5 fruit fly cellular contexts compared by ENCODE assay signal in the genomic region with DNA sequence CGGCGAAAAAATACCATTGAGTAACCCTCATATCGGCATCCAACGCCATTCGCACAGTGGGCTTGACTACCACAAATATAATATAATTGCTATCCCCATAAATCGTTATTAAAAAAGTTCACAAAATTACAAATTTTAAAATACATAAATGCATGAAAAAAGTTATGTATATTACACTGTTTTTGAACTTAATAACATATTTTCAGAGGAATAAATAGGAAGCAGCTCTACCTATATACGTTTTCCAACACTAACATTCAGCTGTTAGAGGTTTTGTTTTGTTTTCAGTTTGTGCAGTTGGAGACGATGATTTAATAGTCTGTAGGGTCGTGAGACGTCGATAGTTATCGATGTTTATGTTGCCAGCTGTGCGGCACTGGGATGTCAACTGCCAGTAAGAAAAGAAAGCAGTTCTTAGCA.
TF ChIP-seq lines count a peak whose summit lies in the region.

Ino80 (minus strand) TSS at position 58 of the 420 bp plus-strand sequence.
Aptx (plus strand) TSS at position 360 of the 420 bp plus-strand sequence.

- peak; percentile 58 for TF ChIP-seq CTCF in whole organism, embryonic (GFP tag; optimal IDR thresholded peaks at IDR 0.05; lab: Kevin White, UChicago)

TF ChIP-seq in whole organism, adult, 20 proteins besides CTCF, POLR2A, EP300 and RAD21 (continues in another document):
- TF ChIP-seq Mnt (GFP tag; optimal IDR thresholded peaks at IDR 0.05; lab: Kevin White, UChicago) (peak; percentile 78), Clk (GFP tag; optimal IDR thresholded peaks at IDR 0.05; lab: Kevin White, UChicago) (peak; percentile 85), CG33017 (tag; optimal IDR thresholded peaks at IDR 0.05; lab: Kevin White, UChicago) (peak; percentile 87), Crg-1 (GFP tag; optimal IDR thresholded peaks at IDR 0.05; lab: Kevin White, UChicago) (peak; percentile 84), kay (GFP tag; lab: Kevin White, UChicago; ENCODE audit: borderline replicate concordance) (no peak), pad (GFP tag; optimal IDR thresholded peaks at IDR 0.05; lab: Kevin White, UChicago) (peak; percentile 71), CG7101 (tag; optimal IDR thresholded peaks at IDR 0.05; lab: Kevin White, UChicago) (peak; percentile 91), cic (GFP tag; optimal IDR thresholded peaks at IDR 0.05; lab: Kevin White, UChicago) (peak; percentile 40), cnc (optimal IDR thresholded peaks at IDR 0.05; lab: Kevin White, UChicago) (no peak), Hr96 (GFP tag; optimal IDR thresholded peaks at IDR 0.05; lab: Kevin White, UChicago) (peak; percentile 85), CG1620 (GFP tag; optimal IDR thresholded peaks at IDR 0.05; lab: Kevin White, UChicago) (peak; percentile 91), CG11617 (GFP tag; optimal IDR thresholded peaks at IDR 0.05; lab: Kevin White, UChicago) (peak; percentile 88), toe (GFP tag; optimal IDR thresholded peaks at IDR 0.05; lab: Kevin White, UChicago) (peak; percentile 94), ovo (GFP tag; optimal IDR thresholded peaks at IDR 0.05; lab: Kevin White, UChicago) (peak; percentile 75), bab1 (GFP tag; optimal IDR thresholded peaks at IDR 0.05; lab: Kevin White, UChicago) (peak; percentile 92), CG5204 (GFP tag; optimal IDR thresholded peaks at IDR 0.05; lab: Kevin White, UChicago) (peak; percentile 93), CG7045 (GFP tag; optimal IDR thresholded peaks at IDR 0.05; lab: Kevin White, UChicago) (peak; percentile 94)

TF ChIP-seq in whole organism, embryonic, 481 proteins besides CTCF, POLR2A, EP300 and RAD21 (continues in another document):
- TF ChIP-seq zfh1 (GFP tag; IDR thresholded peaks at IDR 0.05; lab: Robert Waterston, UW) (peak; percentile 95), Ets97D (GFP tag; optimal IDR thresholded peaks at IDR 0.05; lab: Kevin White, UChicago) (peak; percentile 89), CG8290 (GFP tag; optimal IDR thresholded peaks at IDR 0.05; lab: Kevin White, UChicago) (peak; percentile 86), CG8290 (tag; optimal IDR thresholded peaks at IDR 0.05; lab: Kevin White, UChicago) (peak; percentile 27 to 82), onecut (GFP tag; IDR thresholded peaks at IDR 0.05; lab: Robert Waterston, UW) (peak; percentile 70), Lim3 (GFP tag; IDR thresholded peaks at IDR 0.05; lab: Robert Waterston, UW) (peak; percentile 75), gsb (GFP tag; IDR thresholded peaks at IDR 0.05; lab: Robert Waterston, UW) (peak; percentile 68), CG31388 (GFP tag; optimal IDR thresholded peaks at IDR 0.05; lab: Kevin White, UChicago) (peak; percentile 85), ara (GFP tag; IDR thresholded peaks at IDR 0.05; lab: Robert Waterston, UW) (peak; percentile 90), cwo (GFP tag; optimal IDR thresholded peaks at IDR 0.05; lab: Kevin White, UChicago) (peak; percentile 78), ci (GFP tag; IDR thresholded peaks at IDR 0.05; lab: Robert Waterston, UW) (peak; percentile 84), CG13775 (GFP tag; optimal IDR thresholded peaks at IDR 0.05; lab: Kevin White, UChicago) (peak; percentile 96), CG6254 (GFP tag; optimal IDR thresholded peaks at IDR 0.05; lab: Kevin White, UChicago) (peak; percentile 73), H15 (GFP tag; IDR thresholded peaks at IDR 0.05; lab: Robert Waterston, UW) (peak; percentile 92), BEAF-32 (GFP tag; optimal IDR thresholded peaks at IDR 0.05; lab: Kevin White, UChicago) (peak; percentile 97), Nf-YA (GFP tag; IDR thresholded peaks at IDR 0.05; lab: Robert Waterston, UW) (peak; percentile 80), prd (optimal IDR thresholded peaks at IDR 0.05; lab: Kevin White, UChicago) (no peak), prd (GFP tag; IDR thresholded peaks at IDR 0.05; lab: Robert Waterston, UW) (peak; percentile 96)

TF ChIP-seq in whole organism, prepupa, 60 proteins besides CTCF, POLR2A, EP300 and RAD21 (continues in another document):
- TF ChIP-seq CG6808 (GFP tag; optimal IDR thresholded peaks at IDR 0.05; lab: Kevin White, UChicago) = peak; percentile 70
- TF ChIP-seq CG1621 (tag; optimal IDR thresholded peaks at IDR 0.05; lab: Kevin White, UChicago) = no peak
- peak; percentile 97 for TF ChIP-seq svp (GFP tag; lab: Kevin White, UChicago)
- TF ChIP-seq CG8119 (GFP tag; IDR thresholded peaks at IDR 0.05; lab: Robert Waterston, UW) = peak; percentile 91; the same call in 2 of the 3 replicates
- peak; percentile 54 for TF ChIP-seq Blimp-1 (GFP tag; optimal IDR thresholded peaks at IDR 0.05; lab: Kevin White, UChicago)
- TF ChIP-seq CG11902 (GFP tag; optimal IDR thresholded peaks at IDR 0.05; lab: Kevin White, UChicago) = peak; percentile 90
- TF ChIP-seq spab (GFP tag; optimal IDR thresholded peaks at IDR 0.05; lab: Kevin White, UChicago) = peak; percentile 77
- TF ChIP-seq esn (GFP tag; optimal IDR thresholded peaks at IDR 0.05; lab: Kevin White, UChicago) = peak; percentile 95
- peak; percentile 96 for TF ChIP-seq Hr39 (GFP tag; optimal IDR thresholded peaks at IDR 0.05; lab: Kevin White, UChicago)
- TF ChIP-seq Lpt (GFP tag; optimal IDR thresholded peaks at IDR 0.05; lab: Kevin White, UChicago) = peak; percentile 89
- TF ChIP-seq fd59A (GFP tag; optimal IDR thresholded peaks at IDR 0.05; lab: Kevin White, UChicago) = peak; percentile 84
- peak; percentile 90 for TF ChIP-seq Ets96B (tag; optimal IDR thresholded peaks at IDR 0.05; lab: Kevin White, UChicago)
- TF ChIP-seq CG32006 (GFP tag; optimal IDR thresholded peaks at IDR 0.05; lab: Kevin White, UChicago) = peak; percentile 94
- peak; percentile 89 for TF ChIP-seq CG6792 (GFP tag; optimal IDR thresholded peaks at IDR 0.05; lab: Kevin White, UChicago)
- peak; percentile 88 for TF ChIP-seq CG11294 (GFP tag; IDR thresholded peaks at IDR 0.05; lab: Robert Waterston, UW)
- TF ChIP-seq Sox15 (GFP tag; optimal IDR thresholded peaks at IDR 0.05; lab: Kevin White, UChicago) = peak; percentile 91
- peak; percentile 70 for TF ChIP-seq CG8319 (GFP tag; optimal IDR thresholded peaks at IDR 0.05; lab: Kevin White, UChicago)
- peak; percentile 92 for TF ChIP-seq CG3919 (GFP tag; optimal IDR thresholded peaks at IDR 0.05; lab: Kevin White, UChicago)

TF ChIP-seq in whole organism, pupa, 21 proteins besides CTCF, POLR2A, EP300 and RAD21 (continues in another document):
- TF ChIP-seq CG10348 (GFP tag; IDR thresholded peaks at IDR 0.05; lab: Robert Waterston, UW) (peak; percentile 66), CG15710 (tag; optimal IDR thresholded peaks at IDR 0.05; lab: Kevin White, UChicago) (peak; percentile 90), Snoo (tag; optimal IDR thresholded peaks at IDR 0.05; lab: Kevin White, UChicago) (peak; percentile 73), CG34367 (tag; optimal IDR thresholded peaks at IDR 0.05; lab: Kevin White, UChicago) (peak; percentile 86), gl (tag; optimal IDR thresholded peaks at IDR 0.05; lab: Kevin White, UChicago) (no peak), CG14655 (GFP tag; optimal IDR thresholded peaks at IDR 0.05; lab: Kevin White, UChicago) (peak; percentile 89), fd96Ca (GFP tag; IDR thresholded peaks at IDR 0.05; lab: Robert Waterston, UW) (peak; percentile 82; the same call in 2 of the 3 replicates), rn (GFP tag; IDR thresholded peaks at IDR 0.05; lab: Robert Waterston, UW) (peak; percentile 88), D1 (tag; optimal IDR thresholded peaks at IDR 0.05; lab: Kevin White, UChicago) (peak; percentile 69), Pif1A (GFP tag; optimal IDR thresholded peaks at IDR 0.05; lab: Kevin White, UChicago) (no peak), CG9948 (tag; optimal IDR thresholded peaks at IDR 0.05; lab: Kevin White, UChicago) (peak; percentile 89), CG12605 (GFP tag; IDR thresholded peaks at IDR 0.05; lab: Robert Waterston, UW) (peak; percentile 72; the same call in 1 of the 2 replicates), Ets98B (GFP tag; IDR thresholded peaks at IDR 0.05; lab: Robert Waterston, UW) (peak; percentile 84), CG17806 (tag; optimal IDR thresholded peaks at IDR 0.05; lab: Kevin White, UChicago) (peak; percentile 90), CG8301 (tag; optimal IDR thresholded peaks at IDR 0.05; lab: Kevin White, UChicago) (peak; percentile 89), Pif1B (GFP tag; optimal IDR thresholded peaks at IDR 0.05; lab: Kevin White, UChicago) (peak; percentile 83), EcR (GFP tag; optimal IDR thresholded peaks at IDR 0.05; lab: Kevin White, UChicago) (no peak), CG8159 (tag; optimal IDR thresholded peaks at IDR 0.05; lab: Kevin White, UChicago) (peak; percentile 91), CG4496 (GFP tag; IDR thresholded peaks at IDR 0.05; lab: Robert Waterston, UW) (peak; percentile 94)

TF ChIP-seq in whole organism, wandering third instar larva, 38 proteins besides CTCF, POLR2A, EP300 and RAD21 (continues in another document):
- TF ChIP-seq ey (GFP tag; optimal IDR thresholded peaks at IDR 0.05; lab: Kevin White, UChicago) (peak; percentile 94), Jra (GFP tag; optimal IDR thresholded peaks at IDR 0.05; lab: Kevin White, UChicago) (peak; percentile 96), dmrt93B (GFP tag; optimal IDR thresholded peaks at IDR 0.05; lab: Kevin White, UChicago) (peak; percentile 91), lola (GFP tag; optimal IDR thresholded peaks at IDR 0.05; lab: Kevin White, UChicago) (no peak), dl (GFP tag; optimal IDR thresholded peaks at IDR 0.05; lab: Kevin White, UChicago; ENCODE audit: insufficient read depth in 1 of 2, partially characterized antibody in 2 of 2) (no peak), tai (GFP tag; optimal IDR thresholded peaks at IDR 0.05; lab: Kevin White, UChicago) (peak; percentile 97), sv (GFP tag; optimal IDR thresholded peaks at IDR 0.05; lab: Kevin White, UChicago) (peak; percentile 97), Mio (GFP tag; optimal IDR thresholded peaks at IDR 0.05; lab: Kevin White, UChicago) (peak; percentile 57), HLH106 (tag; optimal IDR thresholded peaks at IDR 0.05; lab: Kevin White, UChicago) (peak; percentile 93), Dif (GFP tag; optimal IDR thresholded peaks at IDR 0.05; lab: Kevin White, UChicago; ENCODE audit: partially characterized antibody) (no peak), pan (optimal IDR thresholded peaks at IDR 0.05; lab: Kevin White, UChicago) (no peak), Hnf4 (GFP tag; optimal IDR thresholded peaks at IDR 0.05; lab: Kevin White, UChicago) (peak; percentile 94), Abd-B (GFP tag; optimal IDR thresholded peaks at IDR 0.05; lab: Kevin White, UChicago) (no peak), rgr (GFP tag; optimal IDR thresholded peaks at IDR 0.05; lab: Kevin White, UChicago) (peak; percentile 95), Rel (GFP tag; optimal IDR thresholded peaks at IDR 0.05; lab: Kevin White, UChicago) (no peak), Rel (tag; optimal IDR thresholded peaks at IDR 0.05; lab: Kevin White, UChicago) (no peak), Hr83 (GFP tag; optimal IDR thresholded peaks at IDR 0.05; lab: Kevin White, UChicago; ENCODE audit: poor library complexity, severe bottlenecking) (peak; percentile 45), jim (GFP tag; optimal IDR thresholded peaks at IDR 0.05; lab: Kevin White, UChicago) (peak; percentile 67), fru (GFP tag; optimal IDR thresholded peaks at IDR 0.05; lab: Kevin White, UChicago) (peak; percentile 93), psq (GFP tag; optimal IDR thresholded peaks at IDR 0.05; lab: Kevin White, UChicago) (peak; percentile 90), Dfd (GFP tag; optimal IDR thresholded peaks at IDR 0.05; lab: Kevin White, UChicago) (no peak)
